Fruit fly (Drosophila melanogaster): ENCODE results near the gene Ugt37E1.

Ugt37E1 gene

DNA sequence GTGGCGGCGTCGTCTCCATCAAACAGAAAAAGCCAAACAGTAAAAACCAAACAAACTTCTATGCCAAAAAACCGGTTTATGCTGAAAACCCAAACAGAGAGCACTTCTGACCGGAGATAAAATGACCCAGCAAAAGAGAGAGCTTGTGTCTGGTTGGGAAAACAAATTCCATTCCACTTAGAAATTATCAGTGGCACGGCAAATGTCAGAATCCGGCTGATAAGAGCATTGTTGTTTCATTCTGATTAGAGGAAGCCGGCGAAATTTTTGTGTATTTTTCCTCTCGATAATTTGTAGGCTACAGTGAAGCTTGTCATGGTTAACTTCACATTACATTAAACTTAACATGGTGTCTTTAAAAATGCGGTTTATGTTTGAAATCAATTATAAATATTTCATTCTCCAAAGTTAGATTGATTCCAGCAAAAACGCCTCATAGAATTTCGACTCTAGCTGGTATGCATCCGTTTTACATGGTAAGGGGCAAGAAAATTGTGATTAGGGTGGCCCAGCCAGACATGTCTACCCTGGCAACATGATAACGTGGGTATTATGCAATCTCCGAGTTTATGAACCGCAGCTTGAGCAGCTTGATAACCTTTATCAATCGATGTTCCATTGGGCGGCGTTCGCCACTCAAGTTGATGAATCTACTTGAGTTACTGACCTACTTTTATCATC lies 21.2 kb downstream of the Ugt37E1 start (continued):
- TF ChIP-seq CG18476 (GFP tag; optimal IDR thresholded peaks at IDR 0.05) (no peak), CG1233 (GFP tag; optimal IDR thresholded peaks at IDR 0.05) (no peak), pho (GFP tag; optimal IDR thresholded peaks at IDR 0.05) (peak; percentile 29), sob (GFP tag; IDR thresholded peaks at IDR 0.05) (peak; percentile 30; the same call in 1 of the 2 replicates), grn (GFP tag; optimal IDR thresholded peaks at IDR 0.05) (peak; percentile 48), CG30403 (GFP tag; optimal IDR thresholded peaks at IDR 0.05) (peak; percentile 8), Camta (GFP tag; optimal IDR thresholded peaks at IDR 0.05) (peak; percentile 3), NK7.1 (GFP tag; optimal IDR thresholded peaks at IDR 0.05) (peak; percentile 21), sens (GFP tag) (peak; percentile 87), CG12744 (GFP tag; optimal IDR thresholded peaks at IDR 0.05) (no peak), Hr51 (GFP tag; optimal IDR thresholded peaks at IDR 0.05) (peak in 1 of 2 experiments; percentile 37), CG33557 (GFP tag; optimal IDR thresholded peaks at IDR 0.05) (no peak), CG2678 (tag; optimal IDR thresholded peaks at IDR 0.05) (peak; percentile 27), CG8290 (GFP tag; optimal IDR thresholded peaks at IDR 0.05) (no peak), CG8290 (tag; optimal IDR thresholded peaks at IDR 0.05) (peak in 1 of 2 experiments; percentile 42), H15 (GFP tag; IDR thresholded peaks at IDR 0.05) (0 out of 3 replicates have a peak, but pooled peaks have one; percentile 17), HLH3B (GFP tag; IDR thresholded peaks at IDR 0.05) (peak; percentile 13; the same call in 1 of the 2 replicates), Dip3 (GFP tag; optimal IDR thresholded peaks at IDR 0.05) (peak; percentile 73), CG13424 (tag; optimal IDR thresholded peaks at IDR 0.05) (peak; percentile 0), CG3281 (GFP tag; optimal IDR thresholded peaks at IDR 0.05) (peak; percentile 27), sug (tag; optimal IDR thresholded peaks at IDR 0.05) (peak; percentile 37), E2f1 (GFP tag; IDR thresholded peaks at IDR 0.05) (peak; percentile 26; the same call in 1 of the 2 replicates), CG17328 (GFP tag; IDR thresholded peaks at IDR 0.05) (0 out of 2 replicates have a peak, but pooled peaks have one; percentile 30), sisA (GFP tag; IDR thresholded peaks at IDR 0.05) (peak; percentile 6; the same call in 1 of the 2 replicates), Ptx1 (GFP tag; IDR thresholded peaks at IDR 0.05) (peak; percentile 48), Atf6 (GFP tag; IDR thresholded peaks at IDR 0.05) (peak; percentile 42; the same call in 1 of the 2 replicates), CG10654 (GFP tag; optimal IDR thresholded peaks at IDR 0.05) (no peak), CG6791 (GFP tag; IDR thresholded peaks at IDR 0.05; ENCODE audit: partially characterized antibody) (0 out of 3 replicates have a peak, but pooled peaks have one; percentile 23), Max (GFP tag; optimal IDR thresholded peaks at IDR 0.05) (peak; percentile 29), CG10431 (GFP tag; optimal IDR thresholded peaks at IDR 0.05) (peak; percentile 44), CG10209 (GFP tag; optimal IDR thresholded peaks at IDR 0.05) (peak; percentile 10), CG9932 (GFP tag; IDR thresholded peaks at IDR 0.05) (peak; percentile 57), zen (tag; optimal IDR thresholded peaks at IDR 0.05) (peak; percentile 15), slbo (GFP tag; IDR thresholded peaks at IDR 0.05) (peak; percentile 23; the same call in 1 of the 2 replicates), vnd (GFP tag; IDR thresholded peaks at IDR 0.05; ENCODE audit: partially characterized antibody) (no peak), lab (GFP tag; optimal IDR thresholded peaks at IDR 0.05) (peak; percentile 9), Xbp1 (GFP tag; optimal IDR thresholded peaks at IDR 0.05) (peak; percentile 16), mam (GFP tag; optimal IDR thresholded peaks at IDR 0.05) (peak; percentile 37), CTCF (GFP tag; optimal IDR thresholded peaks at IDR 0.05) (no peak), CG1792 (GFP tag; optimal IDR thresholded peaks at IDR 0.05) (peak; percentile 8), hth (optimal IDR thresholded peaks at IDR 0.05) (no peak), unpg (GFP tag; optimal IDR thresholded peaks at IDR 0.05) (peak; percentile 28), lola (GFP tag; optimal IDR thresholded peaks at IDR 0.05) (no peak), dmrt99B (tag; optimal IDR thresholded peaks at IDR 0.05) (peak; percentile 6), ranshi (GFP tag; IDR thresholded peaks at IDR 0.05) (peak; percentile 13; the same call in 1 of the 2 replicates), stwl (tag; optimal IDR thresholded peaks at IDR 0.05) (no peak), CG31224 (GFP tag; IDR thresholded peaks at IDR 0.05) (no peak), tll (GFP tag; optimal IDR thresholded peaks at IDR 0.05) (no peak), Hey (tag; optimal IDR thresholded peaks at IDR 0.05) (peak; percentile 62), Fer3 (tag; optimal IDR thresholded peaks at IDR 0.05) (peak; percentile 35)

Data from whole organism, embryonic.